Worm (Caenorhabditis elegans) whole organism, L3 larva: ENCODE data around the gene ppat-1.

ENCODE experiments used
- R02D3.7 ChIP-seq: fragments of 150-350 bp; optimal IDR thresholded peaks from 2 replicates; lab custom pipeline; 2014; ENCODE audit warnings: missing biosample characterization, missing genetic modification characterization
- aly-2 ChIP-seq: fragments of 150-350 bp; optimal IDR thresholded peaks from 2 replicates; lab custom pipeline; 2014; ENCODE audit warnings: missing biosample characterization, missing genetic modification characterization
- elt-1 ChIP-seq: fragments of 150-350 bp; optimal IDR thresholded peaks from 2 replicates; lab custom pipeline; 2014; ENCODE audit warnings: missing biosample characterization, missing genetic modification characterization
- elt-3 ChIP-seq, 3 experiments: fragments of 150-350 bp in 1 of 3; sonication (generic microtip) in 2 of 3; optimal IDR thresholded peaks; 2 replicates in 2 of 3; 4 replicates in 1 of 3; lab custom pipeline; 2014 to 2017; ENCODE audit warnings: missing biosample characterization in 3 of 3, missing genetic modification characterization in 3 of 3
- jun-1 ChIP-seq: fragments of 150-350 bp; optimal IDR thresholded peaks from 2 replicates; lab custom pipeline; 2014; ENCODE audit warnings: missing biosample characterization, missing genetic modification reagents, missing genetic modification characterization
- nfya-1 ChIP-seq: sonication (generic microtip); optimal IDR thresholded peaks from 2 replicates; lab custom pipeline; 2017; ENCODE audit warnings: missing genetic modification characterization, mild to moderate bottlenecking, missing compliant biosample characterization, antibody characterized with exemption, moderate library complexity; ENCODE audit not compliant: insufficient read depth
- nhr-77 ChIP-seq: fragments of 150-350 bp; optimal IDR thresholded peaks from 2 replicates; lab custom pipeline; 2014; ENCODE audit warnings: missing biosample characterization, missing genetic modification characterization
- pqm-1 ChIP-seq: fragments of 150-350 bp; optimal IDR thresholded peaks from 2 replicates; lab custom pipeline; 2017; ENCODE audit warnings: missing biosample characterization, missing genetic modification characterization, inconsistent platforms
- sea-2 ChIP-seq: fragments of 150-350 bp; sonication (generic microtip); optimal IDR thresholded peaks from 4 replicates; lab custom pipeline; 2014; ENCODE audit warnings: missing biosample characterization, missing genetic modification reagents, missing genetic modification characterization
- unc-39 ChIP-seq: sonication (generic microtip); optimal IDR thresholded peaks from 4 replicates; lab custom pipeline; 2017; ENCODE audit warnings: missing biosample characterization, missing genetic modification characterization
- unc-62 ChIP-seq: fragments of 150-350 bp; sonication (generic microtip); optimal IDR thresholded peaks from 4 replicates; lab custom pipeline; 2014; ENCODE audit warnings: missing biosample characterization, missing genetic modification reagents, missing genetic modification characterization
- zag-1 ChIP-seq: fragments of 150-350 bp; optimal IDR thresholded peaks from 2 replicates; lab custom pipeline; 2014; ENCODE audit warnings: missing biosample characterization, missing genetic modification characterization
- ztf-11 ChIP-seq: fragments of 150-350 bp; optimal IDR thresholded peaks from 2 replicates; lab custom pipeline; 2014; ENCODE audit warnings: missing biosample characterization, missing genetic modification characterization

DNA sequence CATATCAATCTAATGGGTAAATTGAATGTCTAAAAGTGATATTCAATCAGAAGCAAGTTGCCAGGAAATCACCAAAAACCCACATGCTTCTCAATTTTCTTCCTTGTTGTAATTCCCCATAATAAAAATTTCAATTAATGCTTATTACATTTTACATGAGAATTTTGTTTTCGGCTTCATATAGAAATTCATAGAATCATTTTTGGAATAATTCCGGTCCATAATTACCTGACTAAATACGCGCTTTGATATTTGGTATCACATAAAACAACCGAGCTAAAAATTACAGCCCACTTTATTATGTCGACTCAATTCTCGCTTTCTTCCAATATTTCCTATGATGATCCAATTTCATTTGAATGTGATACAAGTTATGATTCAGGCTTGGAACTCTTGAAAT, 17.1 kb upstream of the ppat-1 start, which contains the start of gene srg-13:
- TF ChIP-seq unc-39 (tag; lab: Kevin White, UChicago): no peak
- no peak for TF ChIP-seq aly-2 (tag; lab: Kevin White, UChicago)
- no peak for TF ChIP-seq elt-3 (tag; optimal IDR thresholded peaks at IDR 0.05; lab: Kevin White, UChicago)
- no peak for TF ChIP-seq jun-1 (tag; lab: Kevin White, UChicago)
- no peak for TF ChIP-seq sea-2 (GFP tag; lab: Kevin White, UChicago)
- no peak for TF ChIP-seq ztf-11
- no peak for TF ChIP-seq zag-1
- no peak for TF ChIP-seq unc-62 (GFP tag; lab: Kevin White, UChicago)
- TF ChIP-seq R02D3.7 (tag; lab: Kevin White, UChicago): no peak
- no peak for TF ChIP-seq nhr-77
- no peak for TF ChIP-seq pqm-1
- no peak for TF ChIP-seq nfya-1 (tag; lab: Kevin White, UChicago)
- no peak for TF ChIP-seq elt-1 (tag; lab: Kevin White, UChicago)
